Worm (Caenorhabditis elegans) whole organism, late embryonic: Measurements from ENCODE around the gene srw-129.
"Not testable (repeated sequence)": the region's sequence is repeated elsewhere in the genome, so short reads cannot be mapped to it uniquely, and the experiment has no call there.

Experiments used
- ama-1 ChIP-seq: fragments of 150-350 bp; optimal IDR thresholded peaks from 2 replicates; lab custom pipeline; 2014
- ceh-19 ChIP-seq: fragments of 200-800 bp; sonication (Bioruptor generic); optimal IDR thresholded peaks from 2 replicates; lab custom pipeline; 2018; ENCODE audit warnings: mild to moderate bottlenecking, missing genetic modification characterization, missing compliant biosample characterization
- dve-1 ChIP-seq: sonication (generic microtip); optimal IDR thresholded peaks from 2 replicates; lab custom pipeline; 2017; ENCODE audit warnings: antibody characterized with exemption, mild to moderate bottlenecking, missing genetic modification characterization, missing compliant biosample characterization
- fax-1 ChIP-seq: sonication (generic microtip); optimal IDR thresholded peaks from 2 replicates; lab custom pipeline; 2016; ENCODE audit warnings: missing genotype, missing genetic modification characterization, missing compliant biosample characterization
- gmeb-2 ChIP-seq: sonication (generic microtip); optimal IDR thresholded peaks from 2 replicates; lab custom pipeline; 2016; ENCODE audit warnings: missing genetic modification characterization, inconsistent platforms, missing compliant biosample characterization
- hlh-13 ChIP-seq: fragments of 200-800 bp; sonication (Bioruptor generic); optimal IDR thresholded peaks from 2 replicates; lab custom pipeline; 2018; ENCODE audit warnings: mild to moderate bottlenecking, missing genetic modification characterization, missing compliant biosample characterization
- lin-11 ChIP-seq: fragments of 200-800 bp; sonication (Bioruptor generic); optimal IDR thresholded peaks from 2 replicates; lab custom pipeline; 2018; ENCODE audit warnings: mild to moderate bottlenecking, missing genetic modification characterization, missing compliant biosample characterization
- nhr-11 ChIP-seq: fragments of 150-350 bp; optimal IDR thresholded peaks from 2 replicates; lab custom pipeline; 2014; ENCODE audit warnings: missing biosample characterization, missing genetic modification characterization
- sox-4 ChIP-seq: sonication (generic microtip); optimal IDR thresholded peaks from 2 replicates; lab custom pipeline; 2017; ENCODE audit warnings: mild to moderate bottlenecking, missing genetic modification characterization, inconsistent platforms, missing compliant biosample characterization
- tbx-2 ChIP-seq: sonication (generic microtip); optimal IDR thresholded peaks from 2 replicates; lab custom pipeline; 2016; ENCODE audit warnings: missing genetic modification characterization, missing compliant biosample characterization

DNA sequence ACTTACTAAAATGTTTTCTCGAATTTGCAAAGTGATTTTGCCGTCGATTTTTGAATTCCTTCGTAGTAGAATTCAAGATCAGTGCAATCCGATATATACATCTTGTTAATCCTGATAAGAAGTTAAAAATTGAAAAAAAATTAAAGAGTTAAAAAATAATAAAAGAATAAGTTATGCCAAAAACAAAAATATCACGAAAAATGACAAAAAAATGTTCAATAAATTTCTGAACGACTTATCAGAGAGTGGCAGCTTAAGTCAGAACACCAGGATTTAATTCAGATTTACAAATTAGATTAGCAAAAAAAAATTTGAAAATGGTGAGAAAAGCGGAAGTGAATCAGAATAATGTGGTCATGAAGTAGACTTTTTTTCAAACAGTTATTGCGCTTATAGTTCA lies 3.5 kb downstream of the srw-129 start, which contains the start of gene srw-123:
- TF ChIP-seq sox-4 (tag; lab: Kevin White, UChicago); gmeb-2; nhr-11 (tag; lab: Kevin White, UChicago); dve-1 (tag; lab: Kevin White, UChicago); ama-1 (lab: Kevin White, UChicago); ceh-19 (GFP tag; lab: Kevin White, UChicago); tbx-2; lin-11 (tag; lab: Kevin White, UChicago); fax-1; hlh-13: not testable (repeated sequence)
